Worm (Caenorhabditis elegans): ENCODE measurements around the gene T25B6.5.

The T25B6.5 gene

DNA sequence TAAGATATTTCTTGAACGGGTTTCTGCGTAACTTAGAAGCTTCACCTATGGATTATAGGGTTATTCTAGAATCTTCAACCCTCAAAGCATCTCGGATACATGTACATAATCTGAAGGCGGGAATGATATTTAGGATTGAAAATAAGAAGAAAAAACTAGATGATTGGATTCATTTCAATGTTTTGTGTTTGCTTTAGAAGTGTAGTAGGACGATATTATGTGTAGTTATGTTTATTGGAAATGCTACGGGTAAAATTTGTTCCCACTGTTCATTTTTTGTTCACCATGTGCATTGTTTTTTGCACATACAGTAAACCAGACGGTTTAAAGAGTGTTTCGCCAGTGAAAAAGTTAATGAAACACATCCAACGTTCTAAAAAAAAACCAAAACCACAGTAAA, 10.1 kb downstream of the T25B6.5 start:
- TF ChIP-seq ref-1 (GFP tag; conservative IDR thresholded peaks at IDR 0.05) (no peak), klf-2 (GFP tag; conservative IDR thresholded peaks at IDR 0.05) (no peak), tab-1 (GFP tag; IDR thresholded peaks at IDR 0.05) (no peak), cog-1 (tag; optimal IDR thresholded peaks at IDR 0.05) (no peak), ztf-29 (GFP tag; IDR thresholded peaks at IDR 0.05) (no peak), T22C8.4 (GFP tag; IDR thresholded peaks at IDR 0.05) (no peak), flt-1 (GFP tag; IDR thresholded peaks at IDR 0.05) (no peak)

DNA sequence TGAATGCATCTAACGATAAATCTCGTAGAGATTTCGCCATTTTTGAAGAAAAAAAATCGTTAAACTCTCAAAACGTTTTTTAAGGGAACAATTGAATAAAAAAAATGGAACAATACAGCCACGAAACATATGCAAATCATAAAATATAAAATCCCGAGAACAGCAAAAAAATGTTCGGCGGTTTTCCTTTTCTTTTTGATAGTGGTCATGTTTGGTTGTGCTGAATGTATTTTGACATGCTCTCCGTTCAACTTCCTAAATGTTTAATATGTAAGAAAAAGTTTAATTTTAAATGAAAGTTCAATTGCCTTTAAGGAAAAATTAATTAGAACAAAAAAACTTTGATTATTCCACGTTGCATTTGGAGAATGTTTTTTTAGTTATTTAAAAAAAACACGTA, 11.1 kb downstream of the T25B6.5 start, which contains the start of gene C24A3.9:
Gene C24A3.9, minus strand, starts transcription at position 101 of the 400 bp plus-strand sequence.
- no peak for TF ChIP-seq ref-1 (GFP tag; conservative IDR thresholded peaks at IDR 0.05)
- no peak for TF ChIP-seq cog-1 (tag; optimal IDR thresholded peaks at IDR 0.05)
- TF ChIP-seq klf-2 (GFP tag; conservative IDR thresholded peaks at IDR 0.05): no peak
- no peak for TF ChIP-seq med-1 (GFP tag; optimal IDR thresholded peaks at IDR 0.05; ENCODE audit: insufficient read depth)
- no peak for TF ChIP-seq tab-1 (GFP tag; IDR thresholded peaks at IDR 0.05)

DNA sequence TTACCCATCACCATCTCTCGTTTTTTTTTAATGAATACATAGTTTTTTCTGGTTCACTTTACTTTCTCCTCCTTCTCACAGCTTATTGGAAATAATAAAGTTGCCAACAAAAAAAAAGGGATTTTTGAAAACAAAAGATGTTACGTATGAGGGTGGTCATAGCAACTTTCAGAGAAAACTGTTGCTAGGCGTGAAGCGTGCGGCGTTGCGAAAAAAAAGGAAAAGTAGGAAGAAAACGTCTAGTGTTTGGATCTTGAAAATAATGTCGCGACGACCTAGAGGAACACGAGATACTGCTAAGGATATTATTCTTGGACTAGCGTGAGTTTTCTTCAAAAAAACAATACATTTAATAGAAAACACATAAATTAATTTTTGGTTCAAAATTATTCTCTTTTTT, 22.7 kb downstream of the T25B6.5 start, which contains the start of gene C24A3.1:
Gene C24A3.1, plus strand, starts transcription at position 263 of the 400 bp plus-strand sequence.
- no peak for TF ChIP-seq cog-1 (tag; optimal IDR thresholded peaks at IDR 0.05)
- no peak for TF ChIP-seq T22C8.4 (GFP tag; IDR thresholded peaks at IDR 0.05)
- TF ChIP-seq ref-1 (GFP tag; conservative IDR thresholded peaks at IDR 0.05): no peak
- no peak for TF ChIP-seq klf-2 (GFP tag; conservative IDR thresholded peaks at IDR 0.05)
- no peak for TF ChIP-seq tab-1 (GFP tag; IDR thresholded peaks at IDR 0.05)
- TF ChIP-seq ztf-23 (GFP tag; IDR thresholded peaks at IDR 0.05): no peak
- TF ChIP-seq flt-1 (GFP tag; IDR thresholded peaks at IDR 0.05): no peak

DNA sequence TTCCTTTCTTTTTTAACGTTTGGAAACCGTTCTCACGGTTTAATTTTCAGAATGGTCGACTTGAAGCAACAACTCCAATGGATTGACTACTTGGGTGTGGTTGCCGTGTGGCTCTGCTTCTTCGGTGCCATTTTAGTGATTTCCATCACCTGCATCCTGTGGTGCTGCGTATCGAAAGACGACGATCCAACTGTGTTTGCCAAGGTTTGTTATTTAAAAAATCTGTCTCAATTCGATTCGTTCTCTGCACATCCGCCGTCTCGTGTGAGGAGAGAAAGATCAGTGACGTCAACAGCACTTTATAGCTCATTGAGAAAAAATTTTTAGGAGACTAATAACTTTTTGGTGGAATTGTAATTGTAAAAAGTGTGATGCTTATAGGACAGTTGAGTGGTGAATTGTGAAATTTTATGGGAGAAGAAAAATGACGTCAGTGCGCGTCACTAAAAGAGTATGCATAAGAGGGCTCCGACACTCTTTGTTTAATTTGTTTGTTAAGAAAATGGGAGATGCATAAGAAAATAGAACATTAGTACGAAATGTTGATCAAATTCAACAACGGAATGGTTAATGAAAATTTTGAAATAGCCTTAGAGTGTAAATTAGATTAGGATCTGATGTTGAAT, 24.0 kb downstream of the T25B6.5 start, which contains the start of gene C24A3.2:
Gene C24A3.2, plus strand, starts transcription at position 51 of the 626 bp plus-strand sequence.
- TF ChIP-seq tab-1 (GFP tag; IDR thresholded peaks at IDR 0.05) (no peak), T22C8.4 (GFP tag; IDR thresholded peaks at IDR 0.05) (no peak), klf-2 (GFP tag; conservative IDR thresholded peaks at IDR 0.05) (no peak), flt-1 (GFP tag; IDR thresholded peaks at IDR 0.05) (no peak), ref-1 (GFP tag; conservative IDR thresholded peaks at IDR 0.05) (no peak), ztf-29 (GFP tag; IDR thresholded peaks at IDR 0.05) (no peak), ztf-23 (GFP tag; IDR thresholded peaks at IDR 0.05) (no peak), med-1 (GFP tag; optimal IDR thresholded peaks at IDR 0.05; ENCODE audit: insufficient read depth) (no peak), cog-1 (tag; optimal IDR thresholded peaks at IDR 0.05) (no peak)

DNA sequence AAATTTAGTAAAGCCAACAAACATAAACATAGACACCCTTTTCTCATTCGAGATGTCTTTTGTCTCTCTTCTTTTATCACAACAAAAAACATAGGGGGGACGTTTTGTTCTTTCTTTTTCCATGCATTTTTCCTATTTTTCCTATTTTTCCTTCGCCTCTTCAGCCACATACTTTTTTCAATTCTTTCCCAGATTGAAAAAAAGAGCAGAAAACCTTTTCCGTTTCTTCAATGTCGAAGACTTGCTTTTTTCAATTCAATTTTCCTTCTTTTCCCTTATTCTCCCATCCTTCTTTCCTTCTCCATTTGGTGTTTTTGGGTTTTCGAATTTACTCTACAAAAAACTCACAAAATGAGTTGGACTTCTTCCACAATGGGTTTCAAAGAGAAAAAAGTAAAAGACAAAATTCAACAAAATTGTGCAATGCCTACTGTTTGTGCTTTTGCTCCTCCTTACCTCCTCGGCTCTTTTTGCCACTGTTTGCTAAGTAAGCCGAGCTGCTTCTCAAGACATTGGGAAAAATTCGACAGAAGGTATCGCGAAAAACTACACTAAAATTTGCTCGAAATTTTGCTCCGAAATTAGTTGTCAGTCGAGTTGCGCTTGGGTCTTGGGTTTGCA, 24.9 kb downstream of the T25B6.5 start:
- TF ChIP-seq flt-1 (GFP tag; IDR thresholded peaks at IDR 0.05) (no peak), klf-2 (GFP tag; conservative IDR thresholded peaks at IDR 0.05) (no peak), tab-1 (GFP tag; IDR thresholded peaks at IDR 0.05) (no peak), ztf-23 (GFP tag; IDR thresholded peaks at IDR 0.05) (no peak), ref-1 (GFP tag; conservative IDR thresholded peaks at IDR 0.05) (no peak), cog-1 (tag; optimal IDR thresholded peaks at IDR 0.05) (no peak), med-1 (GFP tag; optimal IDR thresholded peaks at IDR 0.05; ENCODE audit: insufficient read depth) (no peak), T22C8.4 (GFP tag; IDR thresholded peaks at IDR 0.05) (no peak), ztf-29 (GFP tag; IDR thresholded peaks at IDR 0.05) (no peak)

DNA sequence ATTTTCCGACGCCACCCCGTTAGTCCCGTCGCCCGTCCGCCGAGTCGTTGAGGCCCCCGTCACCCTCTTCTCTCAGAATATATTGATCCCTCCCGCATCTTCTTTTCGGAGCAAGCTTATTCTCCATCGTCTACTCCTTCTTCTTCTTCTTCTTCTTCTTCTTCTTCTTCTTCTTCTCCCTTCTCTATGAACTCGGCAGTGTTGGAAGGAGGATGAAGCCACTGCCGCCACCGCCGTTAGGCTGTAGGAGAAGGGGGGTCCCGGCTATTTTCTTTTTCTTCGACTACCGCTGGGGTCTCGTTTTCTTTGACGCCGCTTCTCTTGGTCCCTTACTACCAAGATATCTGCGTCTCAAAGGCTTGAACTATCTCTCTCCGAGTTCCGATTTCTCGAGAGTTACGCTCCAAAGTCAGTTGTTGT, 26.0 kb downstream of the T25B6.5 start:
- TF ChIP-seq flt-1 (GFP tag; IDR thresholded peaks at IDR 0.05): 0 out of 2 replicates have a peak, but pooled peaks have one; percentile 35
- 0 out of 2 replicates have a peak, but pooled peaks have one; percentile 52 for TF ChIP-seq ztf-23 (GFP tag; IDR thresholded peaks at IDR 0.05)
- peak; percentile 7 for TF ChIP-seq cog-1 (tag; optimal IDR thresholded peaks at IDR 0.05)
- TF ChIP-seq ref-1 (GFP tag; conservative IDR thresholded peaks at IDR 0.05): no peak
- no peak for TF ChIP-seq klf-2 (GFP tag; conservative IDR thresholded peaks at IDR 0.05)
- no peak for TF ChIP-seq med-1 (GFP tag; optimal IDR thresholded peaks at IDR 0.05; ENCODE audit: insufficient read depth)
- TF ChIP-seq ztf-29 (GFP tag; IDR thresholded peaks at IDR 0.05): no peak

DNA sequence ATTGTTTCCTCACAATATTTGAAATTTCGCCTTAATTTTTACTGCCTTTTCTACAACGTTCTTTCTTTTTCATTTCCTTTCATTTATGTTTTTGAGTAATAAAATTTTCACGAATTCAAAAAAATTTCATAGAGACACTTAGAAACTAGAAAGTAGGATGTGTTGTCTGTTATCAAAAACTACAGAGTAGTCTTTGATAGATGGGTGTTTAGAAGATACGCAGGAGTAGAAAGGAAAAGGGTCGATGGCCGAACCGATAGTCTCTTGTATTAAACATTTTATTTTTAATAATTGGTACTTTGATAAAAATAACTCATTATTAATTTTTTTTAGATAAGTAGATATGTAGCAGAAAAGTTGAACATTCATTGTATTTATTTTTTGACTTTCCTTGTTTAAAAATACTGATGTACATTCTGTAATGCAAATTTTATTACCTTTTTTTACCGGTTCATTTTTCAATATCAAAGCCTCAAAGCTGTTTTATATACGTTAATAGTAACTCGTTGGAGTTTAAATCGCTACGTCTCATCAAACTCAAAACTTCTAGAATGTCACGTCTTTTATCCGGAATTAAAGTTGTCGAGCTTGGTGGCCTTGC, 29.6 kb downstream of the T25B6.5 start, which contains the start of gene C24A3.4:
Gene C24A3.4, plus strand, starts transcription at position 551 of the 601 bp plus-strand sequence.
- TF ChIP-seq ref-1 (GFP tag; conservative IDR thresholded peaks at IDR 0.05) (no peak), tab-1 (GFP tag; IDR thresholded peaks at IDR 0.05) (no peak)

DNA sequence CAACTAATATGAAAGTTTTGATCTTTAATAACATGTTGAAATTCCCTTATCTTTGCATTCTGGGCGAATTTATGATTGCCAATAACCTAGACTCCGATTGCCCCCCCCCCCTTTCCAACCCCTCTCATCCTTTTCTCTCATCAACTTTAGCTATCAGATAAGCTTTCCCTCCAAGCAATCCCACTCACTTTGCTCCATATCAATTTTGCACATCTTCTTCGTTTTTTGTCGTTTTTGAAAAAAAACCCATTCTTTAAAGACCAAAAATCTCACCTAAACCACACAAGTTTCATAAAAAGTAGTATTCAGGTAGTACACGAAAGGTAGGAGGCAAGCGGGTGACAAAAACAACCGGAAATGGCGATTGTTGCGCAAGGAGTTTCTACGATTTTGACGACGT, 33.7 kb downstream of the T25B6.5 start, which contains the start of gene twk-18:
Gene twk-18, plus strand, starts transcription at position 301 of the 400 bp plus-strand sequence.
- TF ChIP-seq T22C8.4 (GFP tag; IDR thresholded peaks at IDR 0.05) (no peak), cog-1 (tag; optimal IDR thresholded peaks at IDR 0.05) (no peak), ref-1 (GFP tag; conservative IDR thresholded peaks at IDR 0.05) (no peak), klf-2 (GFP tag; conservative IDR thresholded peaks at IDR 0.05) (no peak), flt-1 (GFP tag; IDR thresholded peaks at IDR 0.05) (no peak), med-1 (GFP tag; optimal IDR thresholded peaks at IDR 0.05; ENCODE audit: insufficient read depth) (no peak), ztf-23 (GFP tag; IDR thresholded peaks at IDR 0.05) (no peak), tab-1 (GFP tag; IDR thresholded peaks at IDR 0.05) (no peak), ztf-29 (GFP tag; IDR thresholded peaks at IDR 0.05) (no peak)

DNA sequence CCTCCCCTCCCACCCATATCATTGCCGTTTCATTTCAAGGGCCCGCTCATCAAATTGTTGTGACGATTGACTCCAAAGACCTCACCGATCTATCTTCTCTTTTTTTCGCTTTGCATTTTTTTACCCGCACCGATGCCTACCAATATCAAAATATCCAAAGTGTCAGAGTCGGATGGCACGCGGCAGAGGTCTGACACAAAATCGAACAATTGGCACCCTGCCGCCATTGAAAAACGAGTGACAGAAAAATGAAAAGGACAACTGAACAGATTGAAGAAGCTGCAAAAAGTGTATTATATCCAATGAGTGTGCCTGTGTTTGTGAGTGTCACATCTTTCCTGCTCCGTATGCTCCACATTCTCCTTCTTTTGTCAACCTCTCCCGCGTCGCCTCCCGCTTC, 35.1 kb downstream of the T25B6.5 start:
- TF ChIP-seq cog-1 (tag; optimal IDR thresholded peaks at IDR 0.05) (no peak), flt-1 (GFP tag; IDR thresholded peaks at IDR 0.05) (no peak), klf-2 (GFP tag; conservative IDR thresholded peaks at IDR 0.05) (no peak), T22C8.4 (GFP tag; IDR thresholded peaks at IDR 0.05) (no peak), tab-1 (GFP tag; IDR thresholded peaks at IDR 0.05) (no peak), med-1 (GFP tag; optimal IDR thresholded peaks at IDR 0.05; ENCODE audit: insufficient read depth) (no peak)
